Worm (Caenorhabditis elegans) whole organism, young adult: ENCODE results near the gene tbc-11.

Source experiments
- K11D2.4 ChIP-seq: fragments of 200-800 bp; sonication (Bioruptor generic); IDR thresholded peaks from 2 replicates; pipeline ENCODE4 v1.3.6; 2022; ENCODE audit warnings: missing genetic modification reagents, missing genetic modification characterization, missing compliant biosample characterization
- ets-4 ChIP-seq: fragments of 200-800 bp; sonication (Bioruptor generic); optimal IDR thresholded peaks from 2 replicates; lab custom pipeline; 2018; ENCODE audit warnings: mild to moderate bottlenecking, missing genetic modification characterization, missing compliant biosample characterization
- lsy-27 ChIP-seq: sonication (generic microtip); optimal IDR thresholded peaks from 2 replicates; lab custom pipeline; 2017; ENCODE audit warnings: missing genetic modification characterization, mild to moderate bottlenecking, missing compliant biosample characterization, antibody characterized with exemption, missing genotype, borderline replicate concordance; ENCODE audit not compliant: insufficient read depth
- mcd-1 ChIP-seq: fragments of 200-800 bp; sonication (Bioruptor generic); IDR thresholded peaks from 2 replicates; pipeline ENCODE4 v1.3.6; 2022; ENCODE audit warnings: missing genetic modification reagents, missing genetic modification characterization, missing compliant biosample characterization
- rcor-1 ChIP-seq: fragments of 200-800 bp; sonication (Bioruptor generic); IDR thresholded peaks from 2 replicates; pipeline ENCODE4 v1.3.6; 2022; ENCODE audit warnings: missing genetic modification reagents, missing genetic modification characterization, missing compliant biosample characterization
- rec-8 ChIP-seq, 2 experiments: sonication (generic microtip); optimal IDR thresholded peaks; 2 replicates each; lab custom pipeline; 2016; ENCODE audit warnings: mild to moderate bottlenecking in 2 of 2, missing genetic modification characterization in 2 of 2, missing genetic modification reagents in 2 of 2, missing genotype in 2 of 2, missing biosample characterization in 1 of 2, missing compliant biosample characterization in 1 of 2, moderate library complexity in 1 of 2
- ztf-28 ChIP-seq: fragments of 200-800 bp; sonication (Bioruptor generic); IDR thresholded peaks from 2 replicates; pipeline ENCODE4 v1.3.6; 2022; ENCODE audit warnings: missing genetic modification reagents, missing genetic modification characterization, missing compliant biosample characterization
- ztf-3 ChIP-seq: fragments of 200-800 bp; sonication (Bioruptor generic); optimal IDR thresholded peaks from 2 replicates; lab custom pipeline; 2018; ENCODE audit warnings: mild to moderate bottlenecking, missing genetic modification characterization, missing compliant biosample characterization

DNA sequence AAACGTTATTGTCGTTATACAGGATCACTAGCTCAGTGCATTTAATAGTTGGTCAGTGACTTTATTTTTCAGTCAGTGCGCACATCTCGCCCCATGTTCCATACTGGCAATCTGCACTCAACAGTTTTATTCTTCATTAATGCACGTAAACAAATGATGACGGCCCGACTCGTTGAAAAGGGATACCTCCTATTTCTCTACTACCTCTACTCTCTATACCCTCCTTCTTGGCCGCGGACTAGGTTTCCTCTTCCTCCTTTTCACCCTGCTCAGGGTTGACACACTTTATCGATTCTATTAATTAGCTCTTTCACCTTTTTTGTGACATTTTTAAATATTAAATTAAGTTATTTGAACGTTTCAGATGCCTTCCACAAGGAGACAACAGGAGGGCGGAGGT, 9.2 kb upstream of the tbc-11 start, which contains the start of gene sel-12:
- TF ChIP-seq K11D2.4 (GFP tag; lab: Robert Waterston, UW) = no peak
- no peak for TF ChIP-seq lsy-27 (tag; lab: Kevin White, UChicago)
- TF ChIP-seq rec-8 (tag; optimal IDR thresholded peaks at IDR 0.05; lab: Kevin White, UChicago) = no peak
- TF ChIP-seq ztf-28 = no peak
- no peak for TF ChIP-seq ztf-3 (GFP tag; lab: Kevin White, UChicago)
- TF ChIP-seq ets-4 (GFP tag; lab: Kevin White, UChicago) = no peak
- TF ChIP-seq mcd-1 (GFP tag; lab: Robert Waterston, UW) = no peak
- TF ChIP-seq rcor-1 (GFP tag; lab: Robert Waterston, UW) = no peak
